Worm (Caenorhabditis elegans) whole organism, late embryonic: ENCODE measurements around the gene C45B11.9.

Source experiments
- C08G9.2 ChIP-seq: sonication (generic microtip); optimal IDR thresholded peaks from 2 replicates; lab custom pipeline; 2016; ENCODE audit warnings: mild to moderate bottlenecking, missing genetic modification characterization, moderate library complexity, missing compliant biosample characterization
- K02D7.2 ChIP-seq: sonication (generic microtip); optimal IDR thresholded peaks from 2 replicates; lab custom pipeline; 2017; ENCODE audit warnings: mild to moderate bottlenecking, missing genetic modification characterization, missing compliant biosample characterization
- K09A11.1 ChIP-seq: sonication (generic microtip); optimal IDR thresholded peaks from 2 replicates; lab custom pipeline; 2017; ENCODE audit warnings: antibody characterized with exemption, mild to moderate bottlenecking, missing genetic modification characterization, missing compliant biosample characterization; ENCODE audit not compliant: insufficient read depth
- T23F11.4 ChIP-seq: fragments of 200-800 bp; sonication (Bioruptor generic); optimal IDR thresholded peaks from 2 replicates; lab custom pipeline; 2018; ENCODE audit warnings: mild to moderate bottlenecking, missing genetic modification characterization, missing compliant biosample characterization
- Y22D7AL.16 ChIP-seq: sonication (generic microtip); optimal IDR thresholded peaks from 2 replicates; lab custom pipeline; 2016; ENCODE audit warnings: missing genetic modification characterization, missing compliant biosample characterization
- ama-1 ChIP-seq: fragments of 150-350 bp; optimal IDR thresholded peaks from 2 replicates; lab custom pipeline; 2014
- ceh-14 ChIP-seq: sonication (generic microtip); optimal IDR thresholded peaks from 2 replicates; lab custom pipeline; 2016; ENCODE audit warnings: missing genotype, missing genetic modification characterization, missing compliant biosample characterization
- ceh-2 ChIP-seq: sonication (generic microtip); optimal IDR thresholded peaks from 2 replicates; lab custom pipeline; 2016; ENCODE audit warnings: missing genotype, missing genetic modification characterization, missing compliant biosample characterization
- ceh-22 ChIP-seq: sonication (generic microtip); optimal IDR thresholded peaks from 2 replicates; lab custom pipeline; 2017; ENCODE audit warnings: missing biosample characterization, missing genetic modification characterization
- ceh-30 ChIP-seq: fragments of 150-350 bp; optimal IDR thresholded peaks from 2 replicates; lab custom pipeline; 2014; ENCODE audit warnings: missing biosample characterization, missing genetic modification characterization
- ceh-34 ChIP-seq: sonication (generic microtip); optimal IDR thresholded peaks from 2 replicates; lab custom pipeline; 2016; ENCODE audit warnings: mild to moderate bottlenecking, missing genetic modification characterization, missing compliant biosample characterization
- ceh-48 ChIP-seq: sonication (generic microtip); optimal IDR thresholded peaks from 2 replicates; lab custom pipeline; 2016; ENCODE audit warnings: missing genetic modification characterization, inconsistent platforms, missing compliant biosample characterization
- ceh-6 ChIP-seq: fragments of 200-800 bp; sonication (Bioruptor generic); optimal IDR thresholded peaks from 2 replicates; lab custom pipeline; 2018; ENCODE audit warnings: mild to moderate bottlenecking, missing genetic modification characterization, missing compliant biosample characterization
- ceh-9 ChIP-seq: sonication (generic microtip); optimal IDR thresholded peaks from 2 replicates; lab custom pipeline; 2016; ENCODE audit warnings: mild to moderate bottlenecking, missing genetic modification characterization, inconsistent platforms, missing compliant biosample characterization
- che-1 ChIP-seq: sonication (generic microtip); optimal IDR thresholded peaks from 2 replicates; lab custom pipeline; 2016; ENCODE audit warnings: mild to moderate bottlenecking, missing genetic modification characterization, missing compliant biosample characterization
- dve-1 ChIP-seq: sonication (generic microtip); optimal IDR thresholded peaks from 2 replicates; lab custom pipeline; 2017; ENCODE audit warnings: antibody characterized with exemption, mild to moderate bottlenecking, missing genetic modification characterization, missing compliant biosample characterization
- ets-4 ChIP-seq: sonication (generic microtip); optimal IDR thresholded peaks from 2 replicates; lab custom pipeline; 2016; ENCODE audit warnings: missing genetic modification characterization, missing compliant biosample characterization
- eyg-1 ChIP-seq: sonication (generic microtip); optimal IDR thresholded peaks from 2 replicates; lab custom pipeline; 2016; ENCODE audit warnings: missing genotype, missing genetic modification characterization, missing compliant biosample characterization
- fax-1 ChIP-seq: sonication (generic microtip); optimal IDR thresholded peaks from 2 replicates; lab custom pipeline; 2016; ENCODE audit warnings: missing genotype, missing genetic modification characterization, missing compliant biosample characterization
- fkh-10 ChIP-seq: fragments of 150-350 bp; optimal IDR thresholded peaks from 2 replicates; lab custom pipeline; 2014; ENCODE audit warnings: missing biosample characterization, missing genetic modification reagents, missing genetic modification characterization
- hlh-15 ChIP-seq: sonication (generic microtip); optimal IDR thresholded peaks from 2 replicates; lab custom pipeline; 2016; ENCODE audit warnings: missing genetic modification characterization, missing compliant biosample characterization
- hlh-30 ChIP-seq: sonication (generic microtip); optimal IDR thresholded peaks from 2 replicates; lab custom pipeline; 2017; ENCODE audit warnings: antibody characterized with exemption, missing genetic modification characterization, missing compliant biosample characterization; ENCODE audit not compliant: insufficient read depth
- hlh-6 ChIP-seq: sonication (generic microtip); optimal IDR thresholded peaks from 2 replicates; lab custom pipeline; 2016; ENCODE audit warnings: missing genotype, missing genetic modification characterization, missing compliant biosample characterization
- hlh-8 ChIP-seq: sonication (generic microtip); optimal IDR thresholded peaks from 2 replicates; lab custom pipeline; 2016; ENCODE audit warnings: missing genotype, missing genetic modification characterization, missing compliant biosample characterization
- lin-11 ChIP-seq: fragments of 200-800 bp; sonication (Bioruptor generic); optimal IDR thresholded peaks from 2 replicates; lab custom pipeline; 2018; ENCODE audit warnings: mild to moderate bottlenecking, missing genetic modification characterization, missing compliant biosample characterization
- npax-4 ChIP-seq: sonication (generic microtip); optimal IDR thresholded peaks from 2 replicates; lab custom pipeline; 2016; ENCODE audit warnings: missing genetic modification characterization, missing compliant biosample characterization
- pha-2 ChIP-seq: sonication (generic microtip); optimal IDR thresholded peaks from 2 replicates; lab custom pipeline; 2017; ENCODE audit warnings: mild to moderate bottlenecking, missing genetic modification characterization, missing compliant biosample characterization
- pha-4 ChIP-seq: fragments of 150-350 bp; optimal IDR thresholded peaks from 2 replicates; lab custom pipeline; 2018; ENCODE audit warnings: missing biosample characterization, missing genetic modification reagents, missing genetic modification characterization
- pros-1 ChIP-seq: fragments of 150-350 bp; optimal IDR thresholded peaks from 2 replicates; lab custom pipeline; 2014; ENCODE audit warnings: missing biosample characterization, missing genetic modification reagents, missing genetic modification characterization
- ref-2 ChIP-seq: sonication (generic microtip); optimal IDR thresholded peaks from 2 replicates; lab custom pipeline; 2016; ENCODE audit warnings: missing genetic modification characterization, missing compliant biosample characterization
- rnt-1 ChIP-seq: sonication (generic microtip); optimal IDR thresholded peaks from 2 replicates; lab custom pipeline; 2016; ENCODE audit warnings: missing genetic modification characterization, missing compliant biosample characterization
- sdc-2 ChIP-seq: sonication (generic microtip); optimal IDR thresholded peaks from 2 replicates; lab custom pipeline; 2016; ENCODE audit warnings: missing genotype, missing genetic modification characterization, missing compliant biosample characterization
- sox-2 ChIP-seq: fragments of 200-800 bp; sonication (Bioruptor generic); IDR thresholded peaks from 2 replicates; pipeline ENCODE4 v1.3.6; 2022; ENCODE audit warnings: missing genetic modification reagents, missing genetic modification characterization, missing compliant biosample characterization
- sox-4 ChIP-seq: sonication (generic microtip); optimal IDR thresholded peaks from 2 replicates; lab custom pipeline; 2017; ENCODE audit warnings: mild to moderate bottlenecking, missing genetic modification characterization, inconsistent platforms, missing compliant biosample characterization
- syd-9 ChIP-seq: sonication (generic microtip); optimal IDR thresholded peaks from 2 replicates; lab custom pipeline; 2016; ENCODE audit warnings: mild to moderate bottlenecking, missing genetic modification characterization, moderate library complexity, missing compliant biosample characterization
- tbx-2 ChIP-seq: sonication (generic microtip); optimal IDR thresholded peaks from 2 replicates; lab custom pipeline; 2016; ENCODE audit warnings: missing genetic modification characterization, missing compliant biosample characterization
- ttx-3 ChIP-seq: sonication (generic microtip); optimal IDR thresholded peaks from 2 replicates; lab custom pipeline; 2016; ENCODE audit warnings: missing genetic modification reagents, missing genetic modification characterization, missing compliant biosample characterization
- unc-3 ChIP-seq, 2 experiments: fragments of 200-800 bp in 1 of 2; sonication (Bioruptor generic) in 1 of 2; sonication (generic microtip) in 1 of 2; conservative IDR thresholded peaks in 1 of 2; optimal IDR thresholded peaks in 1 of 2; 2 replicates each; pipeline versions ENCODE4 v1.3.6 to Lab custom; 2016 to 2022; ENCODE audit warnings: missing compliant biosample characterization in 2 of 2, missing genetic modification characterization in 2 of 2, missing genetic modification reagents in 1 of 2
- unc-42 ChIP-seq: sonication (generic microtip); optimal IDR thresholded peaks from 2 replicates; lab custom pipeline; 2016; ENCODE audit warnings: missing genotype, missing genetic modification characterization, missing compliant biosample characterization
- unc-55 ChIP-seq: sonication (generic microtip); optimal IDR thresholded peaks from 2 replicates; lab custom pipeline; 2017; ENCODE audit warnings: missing biosample characterization, missing genetic modification reagents, missing genetic modification characterization
- unc-86 ChIP-seq: sonication (generic microtip); optimal IDR thresholded peaks from 2 replicates; lab custom pipeline; 2016; ENCODE audit warnings: missing genetic modification characterization, missing compliant biosample characterization
- zip-5 ChIP-seq: sonication (generic microtip); optimal IDR thresholded peaks from 2 replicates; lab custom pipeline; 2016; ENCODE audit warnings: missing genetic modification characterization, missing compliant biosample characterization
- ztf-16 ChIP-seq: sonication (generic microtip); optimal IDR thresholded peaks from 2 replicates; lab custom pipeline; 2017; ENCODE audit warnings: missing genetic modification characterization, missing compliant biosample characterization

C45B11.9 gene

ce11 chrV:11029309-11029708 lies 10.8 kb upstream of the C45B11.9 start (continued):
- TF ChIP-seq Y22D7AL.16 (no peak), ceh-14 (tag; lab: Kevin White, UChicago) (peak; percentile 85), ets-4 (tag; lab: Kevin White, UChicago) (peak; percentile 89), zip-5 (tag; lab: Kevin White, UChicago) (peak; percentile 87), ceh-9 (tag; lab: Kevin White, UChicago) (no peak), pha-4 (tag; lab: Kevin White, UChicago) (no peak), K02D7.2 (tag; lab: Kevin White, UChicago) (no peak), sdc-2 (tag; lab: Kevin White, UChicago) (peak; percentile 8), ceh-30 (tag; lab: Kevin White, UChicago) (no peak), ceh-34 (tag; lab: Kevin White, UChicago) (peak; percentile 47), ttx-3 (tag; lab: Kevin White, UChicago) (peak; percentile 3), ceh-2 (tag; lab: Kevin White, UChicago) (peak; percentile 86), K09A11.1 (tag; lab: Kevin White, UChicago) (no peak), lin-11 (tag; lab: Kevin White, UChicago) (no peak), ceh-22 (no peak), che-1 (tag; lab: Kevin White, UChicago) (no peak), unc-42 (tag; lab: Kevin White, UChicago) (peak; percentile 30), eyg-1 (tag; lab: Kevin White, UChicago) (peak; percentile 17), tbx-2 (tag; lab: Kevin White, UChicago) (peak; percentile 87), hlh-6 (tag; lab: Kevin White, UChicago) (peak; percentile 59), ref-2 (tag; lab: Kevin White, UChicago) (peak; percentile 89), npax-4 (no peak), hlh-30 (tag; lab: Kevin White, UChicago) (no peak), sox-4 (tag; lab: Kevin White, UChicago) (no peak), hlh-8 (tag; lab: Kevin White, UChicago) (peak; percentile 68), sox-2 (GFP tag; lab: Robert Waterston, UW) (no peak)

DNA sequence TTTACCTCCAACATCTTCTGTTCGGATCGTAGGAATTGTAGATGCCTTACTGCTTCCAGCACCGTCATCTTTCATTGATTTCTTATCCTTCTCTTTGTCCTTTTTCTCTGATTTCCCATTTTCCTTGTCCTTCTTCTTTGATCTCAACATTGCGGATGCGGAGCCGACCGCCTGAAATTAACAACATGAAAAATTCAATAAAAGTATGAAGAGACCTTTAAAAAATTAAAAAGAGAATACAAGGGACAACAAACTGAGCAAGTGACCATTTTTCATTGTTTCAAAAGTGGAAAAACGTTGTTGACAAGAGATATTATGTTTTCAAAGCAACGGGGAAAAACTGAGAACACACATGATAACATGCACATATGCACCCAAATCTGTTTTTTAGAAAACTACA lies 9.4 kb upstream of the C45B11.9 start:
- TF ChIP-seq npax-4 (no peak), ttx-3 (tag; lab: Kevin White, UChicago) (no peak), lin-11 (tag; lab: Kevin White, UChicago) (no peak), ceh-22 (no peak), T23F11.4 (GFP tag; lab: Kevin White, UChicago) (no peak), unc-86 (tag; lab: Kevin White, UChicago) (no peak), rnt-1 (tag; lab: Kevin White, UChicago) (no peak), ceh-48 (tag; lab: Kevin White, UChicago) (no peak), K09A11.1 (tag; lab: Kevin White, UChicago) (no peak), syd-9 (tag; lab: Kevin White, UChicago) (no peak), pha-2 (no peak), hlh-15 (tag; lab: Kevin White, UChicago) (no peak), ama-1 (lab: Kevin White, UChicago) (no peak), tbx-2 (tag; lab: Kevin White, UChicago) (no peak), dve-1 (tag; lab: Kevin White, UChicago) (no peak), C08G9.2 (tag; lab: Kevin White, UChicago) (no peak)

DNA sequence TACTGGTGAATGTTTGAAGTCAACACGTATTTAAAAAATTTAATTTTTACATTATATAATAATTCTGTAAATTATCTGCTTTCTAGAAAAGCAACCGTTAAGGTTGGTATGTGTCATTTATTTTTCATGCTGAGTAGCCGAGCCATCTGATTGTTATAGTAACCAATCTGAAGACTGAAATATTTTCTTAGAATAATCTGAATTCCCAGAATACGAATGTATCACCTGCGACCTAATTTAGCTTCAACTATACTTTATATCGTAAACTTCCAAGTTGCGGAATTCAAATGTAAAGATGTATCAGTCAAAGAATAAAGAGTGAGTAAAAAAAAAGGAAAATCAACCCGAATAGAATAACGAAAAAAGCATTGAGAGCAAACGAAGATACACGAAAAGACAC lies 6.9 kb upstream of the C45B11.9 start:
- no peak for TF ChIP-seq unc-55 (GFP tag; lab: Kevin White, UChicago)
- TF ChIP-seq ceh-6 (GFP tag; lab: Kevin White, UChicago), result no peak
- TF ChIP-seq sox-2 (GFP tag; lab: Robert Waterston, UW), result no peak
- no peak for TF ChIP-seq fax-1 (tag; lab: Kevin White, UChicago)
- TF ChIP-seq sdc-2 (tag; lab: Kevin White, UChicago), result no peak
- TF ChIP-seq ztf-16 (tag; lab: Kevin White, UChicago), result no peak
- TF ChIP-seq Y22D7AL.16, result no peak
- TF ChIP-seq hlh-6 (tag; lab: Kevin White, UChicago), result no peak
- no peak for TF ChIP-seq npax-4
- TF ChIP-seq unc-3 (GFP tag; conservative IDR thresholded peaks at IDR 0.05; lab: Robert Waterston, UW), result no peak
- TF ChIP-seq unc-3 (tag; optimal IDR thresholded peaks at IDR 0.05; lab: Kevin White, UChicago), result no peak
- no peak for TF ChIP-seq pros-1 (tag; lab: Kevin White, UChicago)
- no peak for TF ChIP-seq fkh-10
